Worm (Caenorhabditis elegans): ENCODE results near the gene Y57G11C.1147.

ce11 chrIV:14802316-14802715 lies 5.0 kb upstream of the Y57G11C.1147 start, which contains the start of gene Y57G11C.1142:
- no peak for TF ChIP-seq aly-2 (tag; optimal IDR thresholded peaks at IDR 0.05)
- TF ChIP-seq pqm-1 (tag; optimal IDR thresholded peaks at IDR 0.05), result no peak
- TF ChIP-seq ceh-8 (GFP tag; optimal IDR thresholded peaks at IDR 0.05), result no peak
- TF ChIP-seq unc-62 (GFP tag; optimal IDR thresholded peaks at IDR 0.05), result no peak
- no peak for TF ChIP-seq egl-13 (tag; optimal IDR thresholded peaks at IDR 0.05)
- TF ChIP-seq snpc-4 (tag; optimal IDR thresholded peaks at IDR 0.05), result no peak
- TF ChIP-seq isw-1 (GFP tag; IDR thresholded peaks at IDR 0.05), result no peak

Measured in whole organism, L1 larva.